Worm (Caenorhabditis elegans) whole organism, young adult: ENCODE results near the gene F14D2.14.

Source experiments
- C06A6.2 ChIP-seq: fragments of 200-800 bp; sonication (Bioruptor generic); conservative IDR thresholded peaks from 2 replicates; pipeline ENCODE4 v1.3.6; 2022; ENCODE audit warnings: missing genetic modification characterization, missing compliant biosample characterization
- F10E7.11 ChIP-seq: sonication (generic microtip); optimal IDR thresholded peaks from 2 replicates; lab custom pipeline; 2017; ENCODE audit warnings: mild to moderate bottlenecking, missing genetic modification characterization, moderate library complexity, missing compliant biosample characterization
- F55B11.4 ChIP-seq: sonication (generic microtip); optimal IDR thresholded peaks from 2 replicates; lab custom pipeline; 2016; ENCODE audit warnings: missing compliant biosample characterization, missing genetic modification characterization, borderline replicate concordance; ENCODE audit not compliant: insufficient read depth
- bed-1 ChIP-seq: fragments of 200-800 bp; sonication (Bioruptor generic); IDR thresholded peaks from 2 replicates; pipeline ENCODE4 v1.3.6; 2022; ENCODE audit warnings: missing genetic modification reagents, missing genetic modification characterization, missing compliant biosample characterization
- bed-2 ChIP-seq: fragments of 200-800 bp; sonication (Bioruptor generic); IDR thresholded peaks from 2 replicates; pipeline ENCODE4 v1.3.6; 2022; ENCODE audit warnings: missing genetic modification reagents, missing genetic modification characterization, missing compliant biosample characterization
- cebp-2 ChIP-seq: fragments of 200-800 bp; sonication (Bioruptor generic); IDR thresholded peaks from 2 replicates; pipeline ENCODE4 v1.3.6; 2022; ENCODE audit warnings: missing genetic modification characterization, missing compliant biosample characterization
- ceh-100 ChIP-seq: fragments of 200-800 bp; sonication (Bioruptor generic); IDR thresholded peaks from 2 replicates; pipeline ENCODE4 v1.3.6; 2022; ENCODE audit warnings: missing genetic modification reagents, missing genetic modification characterization, missing compliant biosample characterization
- ceh-27 ChIP-seq: fragments of 200-800 bp; sonication (Bioruptor generic); optimal IDR thresholded peaks from 2 replicates; lab custom pipeline; 2018; ENCODE audit warnings: mild to moderate bottlenecking, missing genetic modification characterization, moderate library complexity, missing compliant biosample characterization
- ceh-58 ChIP-seq: fragments of 200-800 bp; sonication (Bioruptor generic); IDR thresholded peaks from 2 replicates; pipeline ENCODE4 v1.3.6; 2022; ENCODE audit warnings: missing genetic modification characterization, missing compliant biosample characterization
- efl-1 ChIP-seq: fragments of 150-350 bp; optimal IDR thresholded peaks from 2 replicates; lab custom pipeline; 2014; ENCODE audit warnings: missing biosample characterization, missing genetic modification reagents, missing genetic modification characterization
- ets-4 ChIP-seq: fragments of 200-800 bp; sonication (Bioruptor generic); optimal IDR thresholded peaks from 2 replicates; lab custom pipeline; 2018; ENCODE audit warnings: mild to moderate bottlenecking, missing genetic modification characterization, missing compliant biosample characterization
- fkh-3 ChIP-seq: sonication (generic microtip); optimal IDR thresholded peaks from 2 replicates; lab custom pipeline; 2016; ENCODE audit warnings: mild to moderate bottlenecking, missing genetic modification characterization, missing compliant biosample characterization
- hsf-1 ChIP-seq: fragments of 200-800 bp; sonication (Bioruptor generic); IDR thresholded peaks from 2 replicates; pipeline ENCODE4 v1.3.6; 2022; ENCODE audit warnings: missing genetic modification reagents, missing genetic modification characterization, missing compliant biosample characterization
- lin-40 ChIP-seq: sonication (generic microtip); optimal IDR thresholded peaks from 2 replicates; lab custom pipeline; 2016; ENCODE audit warnings: missing genetic modification characterization, mild to moderate bottlenecking, missing compliant biosample characterization, missing genotype, missing genetic modification reagents
- lin-54 ChIP-seq: fragments of 200-800 bp; sonication (Bioruptor generic); optimal IDR thresholded peaks from 2 replicates; lab custom pipeline; 2018; ENCODE audit warnings: mild to moderate bottlenecking, missing genetic modification characterization, missing compliant biosample characterization
- lir-1 ChIP-seq: fragments of 200-800 bp; sonication (Bioruptor generic); conservative IDR thresholded peaks from 2 replicates; pipeline ENCODE4 v1.3.6; 2022; ENCODE audit warnings: missing genetic modification reagents, missing genetic modification characterization, missing compliant biosample characterization
- madf-8 ChIP-seq: fragments of 200-800 bp; sonication (Bioruptor generic); conservative IDR thresholded peaks from 2 replicates; pipeline ENCODE4 v1.3.6; 2022; ENCODE audit warnings: missing genetic modification reagents, missing genetic modification characterization, missing compliant biosample characterization
- nfya-2 ChIP-seq: fragments of 200-800 bp; sonication (Bioruptor generic); IDR thresholded peaks from 2 replicates; pipeline ENCODE4 v1.3.6; 2022; ENCODE audit warnings: missing genetic modification reagents, missing genetic modification characterization, missing compliant biosample characterization
- nfyb-1 ChIP-seq: fragments of 200-800 bp; sonication (Bioruptor generic); IDR thresholded peaks from 2 replicates; pipeline ENCODE4 v1.3.6; 2022; ENCODE audit warnings: missing genetic modification reagents, missing genetic modification characterization, missing compliant biosample characterization
- snpc-3.4 ChIP-seq: sonication (generic microtip); optimal IDR thresholded peaks from 2 replicates; lab custom pipeline; 2017; ENCODE audit warnings: missing genetic modification characterization, mild to moderate bottlenecking, missing compliant biosample characterization, antibody characterized with exemption, moderate library complexity, missing genotype, missing genetic modification reagents
- unc-130 ChIP-seq: sonication (generic microtip); optimal IDR thresholded peaks from 2 replicates; lab custom pipeline; 2016; ENCODE audit warnings: missing genetic modification reagents, missing genetic modification characterization, missing compliant biosample characterization
- unc-62 ChIP-seq: fragments of 150-350 bp; optimal IDR thresholded peaks from 2 replicates; lab custom pipeline; 2014; ENCODE audit warnings: missing biosample characterization, missing genetic modification reagents, missing genetic modification characterization
- xnd-1 ChIP-seq: sonication (generic microtip); optimal IDR thresholded peaks from 2 replicates; lab custom pipeline; 2016; ENCODE audit warnings: missing genotype, missing genetic modification reagents, missing genetic modification characterization, missing compliant biosample characterization
- ztf-18 ChIP-seq: sonication (generic microtip); optimal IDR thresholded peaks from 2 replicates; lab custom pipeline; 2016; ENCODE audit warnings: missing genotype, mild to moderate bottlenecking, missing genetic modification characterization, missing compliant biosample characterization
- ztf-25 ChIP-seq: fragments of 200-800 bp; sonication (Bioruptor generic); IDR thresholded peaks from 2 replicates; pipeline ENCODE4 v1.3.6; 2022; ENCODE audit warnings: missing genetic modification reagents, missing genetic modification characterization, missing compliant biosample characterization

F14D2.14 gene

ce11 chrII:3299457-3299856, 48.3 kb downstream of the F14D2.14 start, which contains the start of gene btb-22:
Gene btb-22 (plus strand): TSS chrII:3299757.
- TF ChIP-seq bed-2 (GFP tag; lab: Robert Waterston, UW) = no peak
- TF ChIP-seq nfyb-1 = no peak
- no peak for TF ChIP-seq bed-1
- TF ChIP-seq efl-1 (GFP tag; lab: Kevin White, UChicago) = no peak
- no peak for TF ChIP-seq F10E7.11 (tag; lab: Kevin White, UChicago)
- TF ChIP-seq ceh-27 = no peak
- TF ChIP-seq ztf-18 (tag; lab: Kevin White, UChicago) = no peak
- no peak for TF ChIP-seq unc-62 (GFP tag; lab: Kevin White, UChicago)

- TF ChIP-seq ceh-58 (GFP tag; lab: Robert Waterston, UW) (no peak), xnd-1 (tag; lab: Kevin White, UChicago) (no peak), ztf-25 (GFP tag; lab: Robert Waterston, UW) (no peak), fkh-3 (tag; lab: Kevin White, UChicago) (no peak), F55B11.4 (tag; lab: Kevin White, UChicago) (no peak), madf-8 (no peak), snpc-3.4 (no peak), nfya-2 (GFP tag; lab: Robert Waterston, UW) (no peak), lin-54 (GFP tag; lab: Kevin White, UChicago) (no peak), ceh-100 (GFP tag; lab: Robert Waterston, UW) (no peak), lir-1 (GFP tag; lab: Robert Waterston, UW) (no peak), unc-130 (GFP tag; lab: Kevin White, UChicago) (no peak), nfyb-1 (no peak), ets-4 (GFP tag; lab: Kevin White, UChicago) (no peak), C06A6.2 (no peak), lin-40 (tag; lab: Kevin White, UChicago) (no peak), hsf-1 (GFP tag; lab: Robert Waterston, UW) (no peak), cebp-2 (GFP tag; lab: Robert Waterston, UW) (no peak)
These were observed 49.9 kb downstream of the F14D2.14 start, which contains the start of gene btb-18 for ce11 chrII:3297914-3298313. Gene btb-18 (plus strand): TSS chrII:3298214.
